Worm (Caenorhabditis elegans) whole organism, L3 larva: ENCODE data around the gene Y47D7A.18.

Experiments used
- R02D3.7 ChIP-seq: fragments of 150-350 bp; optimal IDR thresholded peaks from 2 replicates; lab custom pipeline; 2014; ENCODE audit warnings: missing biosample characterization, missing genetic modification characterization
- ZK546.5 ChIP-seq: sonication (generic microtip); optimal IDR thresholded peaks from 2 replicates; lab custom pipeline; 2017; ENCODE audit warnings: missing biosample characterization, missing genetic modification characterization
- aly-2 ChIP-seq: fragments of 150-350 bp; optimal IDR thresholded peaks from 2 replicates; lab custom pipeline; 2014; ENCODE audit warnings: missing biosample characterization, missing genetic modification characterization
- ama-1 ChIP-seq: fragments of 150-350 bp; optimal IDR thresholded peaks from 2 replicates; lab custom pipeline; 2018
- ceh-16 ChIP-seq: sonication (generic microtip); optimal IDR thresholded peaks from 2 replicates; lab custom pipeline; 2017; ENCODE audit warnings: missing biosample characterization, missing genetic modification characterization
- ceh-28 ChIP-seq: fragments of 150-350 bp; optimal IDR thresholded peaks from 2 replicates; lab custom pipeline; 2014; ENCODE audit warnings: missing biosample characterization, missing genetic modification reagents, missing genetic modification characterization
- ceh-82 ChIP-seq: fragments of 150-350 bp; optimal IDR thresholded peaks from 2 replicates; lab custom pipeline; 2014; ENCODE audit warnings: missing biosample characterization, missing genetic modification characterization
- daf-12 ChIP-seq: fragments of 150-350 bp; optimal IDR thresholded peaks from 2 replicates; lab custom pipeline; 2014; ENCODE audit warnings: missing biosample characterization, missing genetic modification reagents, missing genetic modification characterization
- egl-27 ChIP-seq: sonication (generic microtip); optimal IDR thresholded peaks from 4 replicates; lab custom pipeline; 2017; ENCODE audit warnings: missing biosample characterization, missing genetic modification reagents, missing genetic modification characterization
- elt-1 ChIP-seq: fragments of 150-350 bp; optimal IDR thresholded peaks from 2 replicates; lab custom pipeline; 2014; ENCODE audit warnings: missing biosample characterization, missing genetic modification characterization
- elt-2 ChIP-seq: sonication (generic microtip); optimal IDR thresholded peaks from 2 replicates; lab custom pipeline; 2016; ENCODE audit warnings: missing genetic modification reagents, mild to moderate bottlenecking, missing genetic modification characterization, missing compliant biosample characterization
- fkh-2 ChIP-seq: fragments of 150-350 bp; optimal IDR thresholded peaks from 2 replicates; lab custom pipeline; 2014; ENCODE audit warnings: missing biosample characterization, missing genetic modification reagents, missing genetic modification characterization
- hmg-11 ChIP-seq: sonication (generic microtip); optimal IDR thresholded peaks from 2 replicates; lab custom pipeline; 2016; ENCODE audit warnings: missing genetic modification characterization, missing compliant biosample characterization
- jun-1 ChIP-seq: fragments of 150-350 bp; optimal IDR thresholded peaks from 2 replicates; lab custom pipeline; 2014; ENCODE audit warnings: missing biosample characterization, missing genetic modification reagents, missing genetic modification characterization
- lin-15B ChIP-seq: fragments of 150-350 bp; optimal IDR thresholded peaks from 2 replicates; lab custom pipeline; 2014; ENCODE audit warnings: missing biosample characterization, missing genetic modification characterization
- lin-39 ChIP-seq: fragments of 150-350 bp; optimal IDR thresholded peaks from 2 replicates; lab custom pipeline; 2018; ENCODE audit warnings: missing biosample characterization, missing genetic modification reagents, missing genetic modification characterization
- lsy-12 ChIP-seq: sonication (generic microtip); optimal IDR thresholded peaks from 2 replicates; lab custom pipeline; 2016; ENCODE audit warnings: mild to moderate bottlenecking, missing genetic modification characterization, missing compliant biosample characterization
- mml-1 ChIP-seq: fragments of 150-350 bp; sonication (generic microtip); optimal IDR thresholded peaks from 3 replicates; lab custom pipeline; 2014; ENCODE audit warnings: missing biosample characterization, missing genetic modification characterization
- nfya-1 ChIP-seq: sonication (generic microtip); optimal IDR thresholded peaks from 2 replicates; lab custom pipeline; 2017; ENCODE audit warnings: missing genetic modification characterization, mild to moderate bottlenecking, missing compliant biosample characterization, antibody characterized with exemption, moderate library complexity; ENCODE audit not compliant: insufficient read depth
- nhr-12 ChIP-seq: fragments of 150-350 bp; optimal IDR thresholded peaks from 2 replicates; lab custom pipeline; 2014; ENCODE audit warnings: missing biosample characterization, missing genetic modification characterization
- nhr-237 ChIP-seq: fragments of 150-350 bp; optimal IDR thresholded peaks from 2 replicates; lab custom pipeline; 2014; ENCODE audit warnings: missing biosample characterization, missing genetic modification characterization
- nhr-25 ChIP-seq: sonication (generic microtip); optimal IDR thresholded peaks from 2 replicates; lab custom pipeline; 2017; ENCODE audit warnings: missing biosample characterization, missing genetic modification characterization
- nhr-43 ChIP-seq: sonication (generic microtip); optimal IDR thresholded peaks from 2 replicates; lab custom pipeline; 2016; ENCODE audit warnings: mild to moderate bottlenecking, missing genetic modification characterization, missing compliant biosample characterization; ENCODE audit not compliant: poor library complexity, severe bottlenecking
- nhr-67 ChIP-seq: fragments of 150-350 bp; optimal IDR thresholded peaks from 2 replicates; lab custom pipeline; 2014; ENCODE audit warnings: missing biosample characterization, missing genetic modification characterization
- nhr-76 ChIP-seq: fragments of 150-350 bp; sonication (generic microtip); optimal IDR thresholded peaks from 5 replicates; lab custom pipeline; 2014; ENCODE audit warnings: missing biosample characterization, missing genetic modification characterization
- nhr-77 ChIP-seq: fragments of 150-350 bp; optimal IDR thresholded peaks from 2 replicates; lab custom pipeline; 2014; ENCODE audit warnings: missing biosample characterization, missing genetic modification characterization
- pha-4 ChIP-seq: fragments of 150-350 bp; optimal IDR thresholded peaks from 2 replicates; lab custom pipeline; 2014; ENCODE audit warnings: missing biosample characterization, missing genetic modification reagents, missing genetic modification characterization
- pqm-1 ChIP-seq: fragments of 150-350 bp; optimal IDR thresholded peaks from 2 replicates; lab custom pipeline; 2017; ENCODE audit warnings: missing biosample characterization, missing genetic modification characterization, inconsistent platforms
- sea-2 ChIP-seq: fragments of 150-350 bp; sonication (generic microtip); optimal IDR thresholded peaks from 4 replicates; lab custom pipeline; 2014; ENCODE audit warnings: missing biosample characterization, missing genetic modification reagents, missing genetic modification characterization
- snpc-4 ChIP-seq: fragments of 150-350 bp; optimal IDR thresholded peaks from 2 replicates; lab custom pipeline; 2014; ENCODE audit warnings: missing biosample characterization, missing genetic modification characterization
- tbx-2 ChIP-seq: sonication (generic microtip); optimal IDR thresholded peaks from 2 replicates; lab custom pipeline; 2016; ENCODE audit warnings: mild to moderate bottlenecking, missing genetic modification characterization, missing compliant biosample characterization
- unc-39 ChIP-seq: sonication (generic microtip); optimal IDR thresholded peaks from 4 replicates; lab custom pipeline; 2017; ENCODE audit warnings: missing biosample characterization, missing genetic modification characterization
- unc-62 ChIP-seq: fragments of 150-350 bp; sonication (generic microtip); optimal IDR thresholded peaks from 4 replicates; lab custom pipeline; 2014; ENCODE audit warnings: missing biosample characterization, missing genetic modification reagents, missing genetic modification characterization
- zag-1 ChIP-seq: fragments of 150-350 bp; optimal IDR thresholded peaks from 2 replicates; lab custom pipeline; 2014; ENCODE audit warnings: missing biosample characterization, missing genetic modification characterization
- ztf-4 ChIP-seq: fragments of 150-350 bp; optimal IDR thresholded peaks from 2 replicates; lab custom pipeline; 2014; ENCODE audit warnings: missing biosample characterization, missing genetic modification characterization

Gene Y47D7A.18

DNA sequence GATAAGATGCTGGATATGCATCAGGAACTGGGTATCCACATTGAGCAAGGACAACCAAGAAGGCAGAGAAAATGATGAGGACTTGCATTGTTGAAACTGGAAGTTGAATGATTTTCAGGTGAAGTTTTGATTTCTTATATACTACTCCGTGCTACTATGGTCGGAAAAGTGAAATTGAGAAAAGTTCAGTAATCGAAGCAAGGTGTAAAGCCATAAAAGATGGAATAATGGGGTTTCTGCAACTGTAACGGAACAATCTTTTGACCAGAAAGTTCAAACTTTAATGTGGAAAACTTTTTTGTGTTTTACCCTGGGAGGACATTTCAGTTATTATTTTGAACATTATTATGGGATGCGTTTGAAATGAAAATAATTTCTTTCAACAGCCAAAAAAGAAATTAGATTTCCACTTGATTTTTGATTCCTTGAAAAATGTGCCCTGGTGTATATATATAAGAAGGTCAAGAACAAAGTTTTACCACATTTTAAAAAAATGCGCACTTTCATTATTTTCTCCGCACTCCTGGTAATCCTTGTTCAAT lies 7.3 kb upstream of the Y47D7A.18 start, which contains the start of the genes Y47D7A.9 and Y47D7A.19:
Gene Y47D7A.9, minus strand, starts transcription at position 101 of the 542 bp plus-strand sequence.
Gene Y47D7A.19, plus strand, starts transcription at position 492 of the 542 bp plus-strand sequence.
- TF ChIP-seq zag-1 (tag; lab: Kevin White, UChicago), result no peak
- TF ChIP-seq ztf-4 (tag; lab: Kevin White, UChicago), result no peak
- no peak for TF ChIP-seq nhr-43
- no peak for TF ChIP-seq nhr-237
- no peak for TF ChIP-seq fkh-2 (tag; lab: Kevin White, UChicago)
- no peak for TF ChIP-seq nfya-1
- no peak for TF ChIP-seq elt-1 (tag; lab: Kevin White, UChicago)
- TF ChIP-seq ceh-82 (tag; lab: Kevin White, UChicago), result no peak
- no peak for TF ChIP-seq sea-2
- TF ChIP-seq tbx-2, result no peak
- TF ChIP-seq ceh-28, result no peak
- no peak for TF ChIP-seq nhr-76 (tag; lab: Kevin White, UChicago)
- TF ChIP-seq lin-39, result no peak
- TF ChIP-seq, all 47 proteins: peak for 0

DNA sequence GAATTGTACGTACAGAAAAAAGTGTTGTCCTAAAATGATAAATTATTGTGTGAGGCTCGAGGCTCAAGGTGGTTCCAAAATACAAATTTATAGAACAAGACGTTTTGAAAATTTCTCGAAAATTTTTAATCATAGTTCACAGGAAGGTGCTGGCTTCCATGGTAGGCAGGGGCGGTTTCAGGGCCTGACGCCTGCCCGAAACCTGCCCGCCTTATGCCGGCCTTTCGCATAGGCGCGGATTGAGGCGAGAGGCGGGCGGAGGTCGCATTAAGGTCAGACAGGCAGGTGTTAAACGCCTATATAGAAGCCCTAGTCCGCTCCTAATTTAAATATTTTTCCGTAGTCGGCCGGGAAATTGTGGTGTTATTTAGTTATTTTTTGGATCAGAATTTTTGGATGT lies 6.5 kb upstream of the Y47D7A.18 start:
- no peak for TF ChIP-seq nfya-1
- TF ChIP-seq unc-39 (tag; lab: Kevin White, UChicago), result no peak
- no peak for TF ChIP-seq ama-1
- TF ChIP-seq nhr-43, result no peak
- no peak for TF ChIP-seq unc-62 (GFP tag; lab: Kevin White, UChicago)
- TF ChIP-seq elt-1 (tag; lab: Kevin White, UChicago), result no peak
- TF ChIP-seq lsy-12 (tag; lab: Kevin White, UChicago), result no peak
- no peak for TF ChIP-seq daf-12 (tag; lab: Kevin White, UChicago)
- no peak for TF ChIP-seq aly-2 (tag; lab: Kevin White, UChicago)
- no peak for TF ChIP-seq fkh-2 (tag; lab: Kevin White, UChicago)
- no peak for TF ChIP-seq nhr-77
- no peak for TF ChIP-seq elt-2 (tag; lab: Kevin White, UChicago)
- TF ChIP-seq pqm-1 (tag; lab: Kevin White, UChicago), result no peak
- TF ChIP-seq lin-15B (tag; lab: Kevin White, UChicago), result no peak
- no peak for TF ChIP-seq nhr-237
- TF ChIP-seq lin-39, result no peak
- no peak for TF ChIP-seq mml-1
- TF ChIP-seq nhr-25 (tag; lab: Kevin White, UChicago), result no peak

DNA sequence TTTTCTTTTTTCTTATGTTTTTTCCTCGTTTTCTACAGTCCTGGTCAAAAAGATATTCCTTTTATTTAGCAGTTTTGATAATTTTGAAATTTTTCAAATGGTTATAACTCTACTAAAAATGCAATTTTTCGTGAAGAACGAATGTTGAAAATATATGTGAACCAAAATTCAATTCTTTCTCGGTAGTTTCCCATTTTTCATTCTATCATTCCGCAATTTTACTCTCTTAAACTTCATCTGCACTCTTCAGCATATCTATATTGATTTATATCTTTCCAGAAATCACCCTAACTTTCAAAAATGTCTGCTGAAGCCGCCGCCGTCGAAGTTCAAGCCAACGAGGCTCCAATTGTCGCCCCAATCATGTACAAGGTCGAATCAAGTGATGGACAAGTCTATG lies 5.5 kb upstream of the Y47D7A.18 start, which contains the start of gene skr-7:
Gene skr-7, plus strand, starts transcription at position 301 of the 400 bp plus-strand sequence.
- TF ChIP-seq snpc-4 (no peak), egl-27 (tag; lab: Kevin White, UChicago) (no peak), sea-2 (no peak), elt-2 (tag; lab: Kevin White, UChicago) (no peak), nhr-67 (no peak), lin-39 (no peak), jun-1 (tag; lab: Kevin White, UChicago) (no peak)

- TF ChIP-seq ztf-4 (tag; lab: Kevin White, UChicago), result no peak
- no peak for TF ChIP-seq nhr-43
Measured at ce11 chrV:4421475-4421874, 4.9 kb upstream of the Y47D7A.18 start, which contains the start of gene skr-14. TSS of gene skr-14 (minus strand) at chrV:4421575.

DNA sequence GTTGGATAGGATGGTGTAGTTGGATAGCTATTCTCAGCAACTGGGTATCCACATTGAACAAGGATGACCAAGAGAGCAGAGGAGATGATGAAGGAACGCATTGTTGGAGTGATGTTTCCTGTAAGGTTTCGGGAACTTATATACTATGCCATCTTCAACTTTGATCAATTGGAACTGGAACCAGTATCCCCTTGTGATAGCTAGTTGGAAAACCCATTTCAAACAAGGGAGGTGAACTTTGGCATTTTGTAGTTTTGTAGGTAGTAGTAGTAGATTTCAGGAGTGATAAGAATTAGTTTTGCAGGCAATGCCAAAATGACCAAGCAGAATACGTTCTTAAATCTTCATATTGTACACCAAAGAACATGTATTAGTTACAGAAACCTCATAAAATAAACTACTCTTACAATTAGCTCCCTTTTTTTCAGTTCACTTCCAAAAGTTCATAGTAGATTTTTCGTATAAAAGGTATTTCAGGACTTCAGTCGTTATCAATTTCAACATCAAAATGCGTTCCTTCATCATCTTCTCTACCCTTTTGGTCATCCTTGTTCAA lies 3.2 kb upstream of the Y47D7A.18 start, which contains the start of the genes Y47D7A.7 and Y47D7A.2:
Gene Y47D7A.7, minus strand, starts transcription at position 101 of the 556 bp plus-strand sequence.
Gene Y47D7A.2, plus strand, starts transcription at position 506 of the 556 bp plus-strand sequence.
- TF ChIP-seq ZK546.5 (tag; lab: Kevin White, UChicago) (no peak), ztf-4 (tag; lab: Kevin White, UChicago) (no peak), nhr-12 (tag; lab: Kevin White, UChicago) (no peak), ceh-28 (no peak), tbx-2 (no peak), lin-39 (no peak), ceh-16 (tag; lab: Kevin White, UChicago) (no peak), sea-2 (no peak), nfya-1 (no peak), R02D3.7 (no peak), jun-1 (tag; lab: Kevin White, UChicago) (no peak), ama-1 (no peak), pha-4 (tag; lab: Kevin White, UChicago) (no peak), zag-1 (tag; lab: Kevin White, UChicago) (no peak), nhr-25 (tag; lab: Kevin White, UChicago) (no peak), pqm-1 (tag; lab: Kevin White, UChicago) (no peak), hmg-11 (tag; lab: Kevin White, UChicago) (no peak), aly-2 (tag; lab: Kevin White, UChicago) (no peak)
- TF ChIP-seq, all 47 proteins: peak for 0
